Worm (Caenorhabditis elegans) whole organism, L2 larva: ENCODE results near the gene K02A6.2.
A peak's percentile ranks its signal among the peaks of the same experiment; 100 is the strongest.

Experiments used
- C34F6.9 ChIP-seq: fragments of 150-350 bp; optimal IDR thresholded peaks from 2 replicates; lab custom pipeline; 2014; ENCODE audit warnings: missing biosample characterization, missing genetic modification characterization
- F13H6.1 ChIP-seq: sonication (generic microtip); optimal IDR thresholded peaks from 2 replicates; lab custom pipeline; 2016; ENCODE audit warnings: missing genetic modification characterization, missing compliant biosample characterization
- R02D3.7 ChIP-seq: fragments of 150-350 bp; optimal IDR thresholded peaks from 2 replicates; lab custom pipeline; 2014; ENCODE audit warnings: missing biosample characterization, missing genetic modification characterization
- Y55F3AM.14 ChIP-seq: fragments of 200-800 bp; sonication (Bioruptor generic); optimal IDR thresholded peaks from 2 replicates; lab custom pipeline; 2018; ENCODE audit warnings: mild to moderate bottlenecking, missing genetic modification characterization, missing compliant biosample characterization
- ZK546.5 ChIP-seq: sonication (generic microtip); optimal IDR thresholded peaks from 2 replicates; lab custom pipeline; 2017; ENCODE audit warnings: missing biosample characterization, missing genetic modification characterization
- alr-1 ChIP-seq: fragments of 150-350 bp; optimal IDR thresholded peaks from 2 replicates; lab custom pipeline; 2014; ENCODE audit warnings: missing biosample characterization, missing genetic modification characterization
- aly-2 ChIP-seq: fragments of 150-350 bp; optimal IDR thresholded peaks from 2 replicates; lab custom pipeline; 2014; ENCODE audit warnings: missing biosample characterization, missing genetic modification characterization
- ama-1 ChIP-seq: fragments of 150-350 bp; optimal IDR thresholded peaks from 2 replicates; lab custom pipeline; 2018; ENCODE audit warnings: inconsistent platforms
- blmp-1 ChIP-seq: sonication (generic microtip); optimal IDR thresholded peaks from 2 replicates; lab custom pipeline; 2017; ENCODE audit warnings: missing genetic modification characterization, mild to moderate bottlenecking, missing compliant biosample characterization, antibody characterized with exemption, moderate library complexity; ENCODE audit not compliant: insufficient read depth
- ceh-16 ChIP-seq: fragments of 150-350 bp; optimal IDR thresholded peaks from 2 replicates; lab custom pipeline; 2014; ENCODE audit warnings: missing biosample characterization, missing genetic modification characterization
- ceh-82 ChIP-seq: fragments of 150-350 bp; optimal IDR thresholded peaks from 2 replicates; lab custom pipeline; 2014; ENCODE audit warnings: missing biosample characterization, missing genetic modification characterization
- crh-2 ChIP-seq: sonication (generic microtip); optimal IDR thresholded peaks from 2 replicates; lab custom pipeline; 2017; ENCODE audit warnings: missing biosample characterization, missing genetic modification characterization
- dmd-4 ChIP-seq: sonication (generic microtip); optimal IDR thresholded peaks from 2 replicates; lab custom pipeline; 2017; ENCODE audit warnings: missing biosample characterization, missing genetic modification characterization
- egl-27 ChIP-seq: sonication (generic microtip); optimal IDR thresholded peaks from 3 replicates; lab custom pipeline; 2017; ENCODE audit warnings: missing biosample characterization, missing genetic modification reagents, missing genetic modification characterization
- elt-1 ChIP-seq: fragments of 150-350 bp; optimal IDR thresholded peaks from 2 replicates; lab custom pipeline; 2014; ENCODE audit warnings: missing biosample characterization, missing genetic modification characterization
- elt-3 ChIP-seq: sonication (generic microtip); optimal IDR thresholded peaks from 2 replicates; lab custom pipeline; 2017; ENCODE audit warnings: missing biosample characterization, missing genetic modification characterization
- fos-1 ChIP-seq: fragments of 150-350 bp; optimal IDR thresholded peaks from 2 replicates; lab custom pipeline; 2014; ENCODE audit warnings: missing biosample characterization, missing genetic modification characterization
- gmeb-1 ChIP-seq: fragments of 150-350 bp; optimal IDR thresholded peaks from 2 replicates; lab custom pipeline; 2014; ENCODE audit warnings: missing biosample characterization, missing genetic modification characterization
- lin-11 ChIP-seq: fragments of 150-350 bp; sonication (generic microtip); optimal IDR thresholded peaks from 2 replicates; lab custom pipeline; 2014; ENCODE audit warnings: missing biosample characterization, missing genetic modification characterization, inconsistent platforms, mixed read lengths
- lin-13 ChIP-seq: fragments of 150-350 bp; optimal IDR thresholded peaks from 2 replicates; lab custom pipeline; 2014; ENCODE audit warnings: missing biosample characterization, missing genetic modification reagents, missing genetic modification characterization
- lin-39 ChIP-seq: fragments of 150-350 bp; optimal IDR thresholded peaks from 2 replicates; lab custom pipeline; 2014; ENCODE audit warnings: missing biosample characterization, missing genetic modification reagents, missing genetic modification characterization
- lsy-2 ChIP-seq, 2 experiments: fragments of 150-350 bp in 1 of 2; sonication (generic microtip) in 1 of 2; optimal IDR thresholded peaks; 2 replicates each; lab custom pipeline; 2014 to 2017; ENCODE audit warnings: missing biosample characterization in 2 of 2, missing genetic modification characterization in 2 of 2
- mab-5 ChIP-seq: fragments of 150-350 bp; optimal IDR thresholded peaks from 2 replicates; lab custom pipeline; 2014; ENCODE audit warnings: missing biosample characterization, missing genetic modification characterization
- mbf-1 ChIP-seq: sonication (generic microtip); optimal IDR thresholded peaks from 2 replicates; lab custom pipeline; 2017; ENCODE audit warnings: missing biosample characterization, missing genetic modification characterization
- mdl-1 ChIP-seq, 2 experiments: fragments of 150-350 bp in 1 of 2; sonication (generic microtip) in 1 of 2; optimal IDR thresholded peaks; 2 replicates each; lab custom pipeline; 2017; ENCODE audit warnings: missing biosample characterization in 2 of 2, missing genetic modification characterization in 2 of 2
- nhr-10 ChIP-seq: sonication (generic microtip); optimal IDR thresholded peaks from 2 replicates; lab custom pipeline; 2017; ENCODE audit warnings: missing biosample characterization, missing genetic modification characterization
- nhr-11 ChIP-seq: fragments of 150-350 bp; optimal IDR thresholded peaks from 2 replicates; lab custom pipeline; 2014; ENCODE audit warnings: missing biosample characterization, missing genetic modification characterization
- nhr-12 ChIP-seq: fragments of 150-350 bp; optimal IDR thresholded peaks from 2 replicates; lab custom pipeline; 2014; ENCODE audit warnings: missing biosample characterization, missing genetic modification characterization
- nhr-129 ChIP-seq: fragments of 150-350 bp; optimal IDR thresholded peaks from 2 replicates; lab custom pipeline; 2014; ENCODE audit warnings: missing biosample characterization, missing genetic modification characterization
- nhr-21 ChIP-seq: fragments of 150-350 bp; optimal IDR thresholded peaks from 2 replicates; lab custom pipeline; 2014; ENCODE audit warnings: missing biosample characterization, missing genetic modification characterization
- nhr-23 ChIP-seq: fragments of 150-350 bp; optimal IDR thresholded peaks from 2 replicates; lab custom pipeline; 2014; ENCODE audit warnings: missing biosample characterization, missing genetic modification reagents, missing genetic modification characterization
- nhr-237 ChIP-seq: fragments of 150-350 bp; optimal IDR thresholded peaks from 2 replicates; lab custom pipeline; 2014; ENCODE audit warnings: missing biosample characterization, missing genetic modification characterization
- nhr-25 ChIP-seq: fragments of 150-350 bp; sonication (generic microtip); optimal IDR thresholded peaks from 3 replicates; lab custom pipeline; 2014; ENCODE audit warnings: missing biosample characterization, missing genetic modification characterization
- nhr-6 ChIP-seq: fragments of 150-350 bp; optimal IDR thresholded peaks from 2 replicates; lab custom pipeline; 2014; ENCODE audit warnings: missing biosample characterization, missing genetic modification characterization
- nhr-77 ChIP-seq: fragments of 150-350 bp; optimal IDR thresholded peaks from 2 replicates; lab custom pipeline; 2014; ENCODE audit warnings: missing biosample characterization, missing genetic modification characterization
- peb-1 ChIP-seq: fragments of 150-350 bp; optimal IDR thresholded peaks from 2 replicates; lab custom pipeline; 2014; ENCODE audit warnings: missing biosample characterization, missing genetic modification characterization
- sem-4 ChIP-seq: fragments of 150-350 bp; optimal IDR thresholded peaks from 2 replicates; lab custom pipeline; 2014; ENCODE audit warnings: missing biosample characterization, missing genetic modification reagents, missing genetic modification characterization
- skn-1 ChIP-seq: sonication (generic microtip); optimal IDR thresholded peaks from 2 replicates; lab custom pipeline; 2017; ENCODE audit warnings: missing biosample characterization, missing genetic modification characterization
- sma-3 ChIP-seq: sonication (generic microtip); optimal IDR thresholded peaks from 2 replicates; lab custom pipeline; 2016; ENCODE audit warnings: missing genetic modification reagents, missing genetic modification characterization, missing compliant biosample characterization
- sma-9 ChIP-seq, 2 experiments: fragments of 150-350 bp in 1 of 2; sonication (generic microtip) in 1 of 2; optimal IDR thresholded peaks; 2 replicates each; lab custom pipeline; 2014 to 2016; ENCODE audit warnings: missing genetic modification characterization in 2 of 2, mild to moderate bottlenecking in 1 of 2, missing biosample characterization in 1 of 2, missing compliant biosample characterization in 1 of 2, missing genetic modification reagents in 1 of 2, moderate library complexity in 1 of 2
- snpc-4 ChIP-seq: fragments of 150-350 bp; optimal IDR thresholded peaks from 2 replicates; lab custom pipeline; 2014; ENCODE audit warnings: missing biosample characterization, missing genetic modification characterization
- unc-39 ChIP-seq: fragments of 150-350 bp; optimal IDR thresholded peaks from 2 replicates; lab custom pipeline; 2014; ENCODE audit warnings: missing biosample characterization, missing genetic modification characterization
- unc-55 ChIP-seq: fragments of 150-350 bp; sonication (generic microtip); optimal IDR thresholded peaks from 3 replicates; lab custom pipeline; 2014; ENCODE audit warnings: missing biosample characterization, missing genetic modification reagents, missing genetic modification characterization
- unc-62 ChIP-seq: fragments of 150-350 bp; optimal IDR thresholded peaks from 2 replicates; lab custom pipeline; 2014; ENCODE audit warnings: missing biosample characterization, missing genetic modification reagents, missing genetic modification characterization
- zag-1 ChIP-seq: fragments of 150-350 bp; optimal IDR thresholded peaks from 2 replicates; lab custom pipeline; 2014; ENCODE audit warnings: missing biosample characterization, missing genetic modification characterization
- ztf-1 ChIP-seq: fragments of 200-800 bp; sonication (Bioruptor generic); conservative IDR thresholded peaks from 2 replicates; pipeline ENCODE4 v1.3.6; 2022; ENCODE audit warnings: missing genetic modification characterization, missing compliant biosample characterization
- ztf-11 ChIP-seq: sonication (generic microtip); optimal IDR thresholded peaks from 2 replicates; lab custom pipeline; 2017; ENCODE audit warnings: missing biosample characterization, missing genetic modification characterization
- ztf-4 ChIP-seq: fragments of 150-350 bp; optimal IDR thresholded peaks from 2 replicates; lab custom pipeline; 2014; ENCODE audit warnings: missing biosample characterization, missing genetic modification characterization

Gene K02A6.2

ce11 chrX:8236515-8236914 is 11.7 kb upstream of the K02A6.2 start:
- TF ChIP-seq fos-1 (tag; lab: Kevin White, UChicago) (peak; percentile 2), nhr-237 (tag; lab: Kevin White, UChicago) (no peak), lsy-2 (tag; optimal IDR thresholded peaks at IDR 0.05; lab: Kevin White, UChicago) (no peak), sma-9 (GFP tag; optimal IDR thresholded peaks at IDR 0.05; lab: Kevin White, UChicago) (peak; percentile 39), sma-9 (tag; optimal IDR thresholded peaks at IDR 0.05; lab: Kevin White, UChicago) (no peak), nhr-12 (tag; lab: Kevin White, UChicago) (no peak), unc-55 (GFP tag; lab: Kevin White, UChicago) (no peak), nhr-129 (tag; lab: Kevin White, UChicago) (peak; percentile 61), ceh-82 (no peak), lin-13 (GFP tag; lab: Kevin White, UChicago) (no peak), sem-4 (tag; lab: Kevin White, UChicago) (no peak)

- TF ChIP-seq ztf-4 (tag; lab: Kevin White, UChicago) = peak; percentile 82
- TF ChIP-seq C34F6.9 = peak; percentile 35
- TF ChIP-seq nhr-237 (tag; lab: Kevin White, UChicago) = no peak
- TF ChIP-seq aly-2 (tag; lab: Kevin White, UChicago) = no peak
- TF ChIP-seq ztf-1 = no peak
- TF ChIP-seq nhr-12 (tag; lab: Kevin White, UChicago) = no peak
- no peak for TF ChIP-seq snpc-4 (tag; lab: Kevin White, UChicago)
- TF ChIP-seq ZK546.5 (tag; lab: Kevin White, UChicago) = no peak
- TF ChIP-seq sma-9 (GFP tag; optimal IDR thresholded peaks at IDR 0.05; lab: Kevin White, UChicago) = peak; percentile 79
- no peak for TF ChIP-seq sma-9 (tag; optimal IDR thresholded peaks at IDR 0.05; lab: Kevin White, UChicago)
- no peak for TF ChIP-seq ama-1 (lab: Kevin White, UChicago)
- TF ChIP-seq gmeb-1 (tag; lab: Kevin White, UChicago) = peak; percentile 56
- TF ChIP-seq lin-11 (tag; lab: Kevin White, UChicago) = no peak
- TF ChIP-seq dmd-4 (tag; lab: Kevin White, UChicago) = no peak
- peak; percentile 94 for TF ChIP-seq nhr-25 (tag; lab: Kevin White, UChicago)
- TF ChIP-seq fos-1 (tag; lab: Kevin White, UChicago) = peak; percentile 7
- no peak for TF ChIP-seq nhr-23
- no peak for TF ChIP-seq nhr-10 (tag; lab: Kevin White, UChicago)
- no peak for TF ChIP-seq skn-1 (tag; lab: Kevin White, UChicago)
- no peak for TF ChIP-seq alr-1
- TF ChIP-seq Y55F3AM.14 (GFP tag; lab: Kevin White, UChicago) = no peak
- no peak for TF ChIP-seq elt-3
- no peak for TF ChIP-seq unc-39 (tag; lab: Kevin White, UChicago)
- no peak for TF ChIP-seq ceh-82
- TF ChIP-seq mdl-1 (tag; optimal IDR thresholded peaks at IDR 0.05; lab: Kevin White, UChicago) = peak; percentile 44 to 48
- peak; percentile 80 for TF ChIP-seq sma-3 (GFP tag; lab: Kevin White, UChicago)
- no peak for TF ChIP-seq R02D3.7 (tag; lab: Kevin White, UChicago)
- TF ChIP-seq ztf-11 (tag; lab: Kevin White, UChicago) = no peak
- TF ChIP-seq unc-62 (GFP tag; lab: Kevin White, UChicago) = no peak
- TF ChIP-seq lin-39 (tag; lab: Kevin White, UChicago) = no peak
- TF ChIP-seq nhr-129 (tag; lab: Kevin White, UChicago) = peak; percentile 91
- TF ChIP-seq nhr-21 = no peak
- peak in 1 of 2 experiments; percentile 47 for TF ChIP-seq lsy-2 (tag; optimal IDR thresholded peaks at IDR 0.05; lab: Kevin White, UChicago)
- no peak for TF ChIP-seq elt-1 (tag; lab: Kevin White, UChicago)
- TF ChIP-seq sem-4 (tag; lab: Kevin White, UChicago) = no peak
- TF ChIP-seq nhr-6 (tag; lab: Kevin White, UChicago) = peak; percentile 74
- TF ChIP-seq lin-13 (GFP tag; lab: Kevin White, UChicago) = peak; percentile 58
- peak; percentile 47 for TF ChIP-seq F13H6.1 (tag; lab: Kevin White, UChicago)
- no peak for TF ChIP-seq ceh-16 (tag; lab: Kevin White, UChicago)
- no peak for TF ChIP-seq zag-1
- TF ChIP-seq egl-27 = peak; percentile 10
- no peak for TF ChIP-seq unc-55 (GFP tag; lab: Kevin White, UChicago)
- TF ChIP-seq nhr-11 = no peak
- peak; percentile 78 for TF ChIP-seq blmp-1 (tag; lab: Kevin White, UChicago)
- TF ChIP-seq peb-1 (tag; lab: Kevin White, UChicago) = no peak
- TF ChIP-seq mbf-1 = no peak
- TF ChIP-seq nhr-77 (tag; lab: Kevin White, UChicago) = no peak
- no peak for TF ChIP-seq mab-5 (tag; lab: Kevin White, UChicago)
- TF ChIP-seq crh-2 (tag; lab: Kevin White, UChicago) = peak; percentile 70
These were observed 11.2 kb upstream of the K02A6.2 start, which contains the start of gene M60.4 for ce11 chrX:8235994-8236393. M60.4 (minus strand) TSS chrX:8236314.
